Worm (Caenorhabditis elegans): ENCODE results near the gene cutl-4.

DNA sequence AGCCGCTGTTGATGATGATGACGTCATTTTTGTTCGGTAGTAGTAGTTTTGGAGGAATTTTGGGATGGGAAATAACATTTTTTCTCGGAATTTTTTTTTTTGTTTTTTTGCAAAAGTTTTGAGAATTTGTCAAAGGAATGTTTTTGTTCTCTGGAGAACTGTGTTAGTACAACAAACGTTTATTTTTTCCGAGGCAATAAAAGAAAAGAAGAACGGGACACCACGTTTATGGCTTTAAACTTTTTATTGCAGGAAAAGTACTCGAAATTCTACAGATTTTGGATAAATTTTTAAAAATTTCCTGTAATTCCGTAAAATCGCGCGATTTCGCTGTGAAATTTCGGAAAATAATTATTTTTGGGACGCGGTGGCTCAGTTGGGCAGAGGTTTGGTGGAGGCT lies 48.8 kb downstream of the cutl-4 start, which contains the start of gene F59A1.13:
- no peak for TF ChIP-seq dpl-1 (GFP tag; optimal IDR thresholded peaks at IDR 0.05)
- no peak for TF ChIP-seq lin-54 (GFP tag; optimal IDR thresholded peaks at IDR 0.05)

All from whole organism, young adult.